Fruit fly (Drosophila melanogaster) whole organism, embryonic: ENCODE measurements around the gene CG31548.

Experiments
- B-H1 ChIP-seq: fragments of 200-800 bp; sonication (Bioruptor generic); IDR thresholded peaks from 3 replicates; pipeline ENCODE4 v1.3.6; 2022; ENCODE audit warnings: missing biosample characterization, missing genetic modification characterization
- BEAF-32 ChIP-seq: fragments of 200-800 bp; sonication (Bioruptor generic); optimal IDR thresholded peaks from 3 replicates; lab custom pipeline; 2017; ENCODE audit warnings: missing biosample characterization, missing genetic modification characterization, mild to moderate bottlenecking, moderate library complexity, missing genetic modification reagents
- Blimp-1 ChIP-seq: fragments of 200-800 bp; sonication (Bioruptor generic); optimal IDR thresholded peaks from 3 replicates; lab custom pipeline; 2018; ENCODE audit warnings: missing biosample characterization, missing genetic modification characterization, mild to moderate bottlenecking, moderate library complexity, missing genetic modification reagents
- CG1024 ChIP-seq: fragments of 200-800 bp; sonication (Bioruptor generic); IDR thresholded peaks from 2 replicates; pipeline ENCODE4 v1.3.6; 2022; ENCODE audit warnings: missing biosample characterization, missing genetic modification characterization
- CG11723 ChIP-seq: fragments of 200-800 bp; sonication (Bioruptor generic); optimal IDR thresholded peaks from 2 replicates; lab custom pipeline; 2017; ENCODE audit warnings: missing biosample characterization, mild to moderate bottlenecking, missing genetic modification characterization
- CG12659 ChIP-seq: fragments of 200-800 bp; sonication (Bioruptor generic); optimal IDR thresholded peaks from 3 replicates; lab custom pipeline; 2017; ENCODE audit warnings: mild to moderate bottlenecking, missing biosample characterization, missing genetic modification reagents, missing genetic modification characterization
- CG13123 ChIP-seq: fragments of 200-800 bp; sonication (Bioruptor generic); optimal IDR thresholded peaks from 2 replicates; lab custom pipeline; 2016; ENCODE audit warnings: missing biosample characterization, missing genetic modification characterization
- CG13624 ChIP-seq: fragments of 200-800 bp; sonication (Bioruptor generic); optimal IDR thresholded peaks from 2 replicates; lab custom pipeline; 2016; ENCODE audit warnings: missing biosample characterization, missing genetic modification characterization
- CG17359 ChIP-seq: fragments of 200-800 bp; sonication (Bioruptor generic); optimal IDR thresholded peaks from 3 replicates; lab custom pipeline; 2018; ENCODE audit warnings: missing biosample characterization, mild to moderate bottlenecking, missing genetic modification characterization, moderate library complexity
- CG17385 ChIP-seq: fragments of 200-800 bp; sonication (Bioruptor generic); optimal IDR thresholded peaks from 3 replicates; lab custom pipeline; 2018; ENCODE audit warnings: missing biosample characterization, mild to moderate bottlenecking, missing genetic modification characterization
- CG17568 ChIP-seq: fragments of 200-800 bp; sonication (Bioruptor generic); optimal IDR thresholded peaks from 2 replicates; lab custom pipeline; 2018; ENCODE audit warnings: missing biosample characterization, mild to moderate bottlenecking, missing genetic modification characterization, moderate library complexity
- CG2199 ChIP-seq: fragments of 200-800 bp; sonication (Bioruptor generic); IDR thresholded peaks from 3 replicates; pipeline ENCODE4 v1.3.6; 2022; ENCODE audit warnings: missing biosample characterization, missing genetic modification characterization
- CG32767 ChIP-seq: fragments of 200-800 bp; sonication (Bioruptor generic); IDR thresholded peaks from 2 replicates; pipeline ENCODE4 v1.3.6; 2022; ENCODE audit warnings: missing biosample characterization, missing genetic modification characterization
- CG4282 ChIP-seq: fragments of 200-800 bp; sonication (Bioruptor generic); optimal IDR thresholded peaks from 2 replicates; lab custom pipeline; 2016; ENCODE audit warnings: missing biosample characterization, missing genetic modification characterization
- CG4404 ChIP-seq: fragments of 200-800 bp; sonication (Bioruptor generic); IDR thresholded peaks from 2 replicates; pipeline ENCODE4 v1.3.6; 2022; ENCODE audit warnings: missing biosample characterization, missing genetic modification characterization
- CG4730 ChIP-seq: fragments of 200-800 bp; sonication (Bioruptor generic); IDR thresholded peaks from 2 replicates; pipeline ENCODE4 v1.3.6; 2022; ENCODE audit warnings: missing biosample characterization, missing genetic modification characterization
- CG6254 ChIP-seq: fragments of 200-800 bp; sonication (Bioruptor generic); optimal IDR thresholded peaks from 3 replicates; lab custom pipeline; 2017; ENCODE audit warnings: mild to moderate bottlenecking, missing biosample characterization, missing genetic modification reagents, missing genetic modification characterization
- CG7928 ChIP-seq: fragments of 200-800 bp; sonication (Bioruptor generic); optimal IDR thresholded peaks from 2 replicates; lab custom pipeline; 2017; ENCODE audit warnings: missing biosample characterization, mild to moderate bottlenecking, missing genetic modification characterization
- CG8089 ChIP-seq: fragments of 200-800 bp; sonication (Bioruptor generic); optimal IDR thresholded peaks from 3 replicates; lab custom pipeline; 2016; ENCODE audit warnings: missing biosample characterization, missing genetic modification characterization
- CG8388 ChIP-seq: fragments of 200-800 bp; sonication (Bioruptor generic); optimal IDR thresholded peaks from 2 replicates; lab custom pipeline; 2019; ENCODE audit warnings: missing biosample characterization, mild to moderate bottlenecking, missing genetic modification characterization, moderate library complexity
- CTCF ChIP-seq: fragments of 200-800 bp; sonication (Bioruptor generic); optimal IDR thresholded peaks from 2 replicates; lab custom pipeline; 2017; ENCODE audit warnings: missing biosample characterization, mild to moderate bottlenecking, missing genetic modification characterization, moderate library complexity
- E2f2 ChIP-seq: fragments of 200-800 bp; sonication (Bioruptor generic); IDR thresholded peaks from 2 replicates; pipeline ENCODE4 v1.3.6; 2022; ENCODE audit warnings: missing biosample characterization, missing genetic modification characterization
- Fer2 ChIP-seq: fragments of 200-800 bp; sonication (Bioruptor generic); optimal IDR thresholded peaks from 2 replicates; lab custom pipeline; 2018; ENCODE audit warnings: missing biosample characterization, mild to moderate bottlenecking, missing genetic modification characterization, moderate library complexity
- HHEX ChIP-seq: fragments of 200-800 bp; sonication (Bioruptor generic); optimal IDR thresholded peaks from 3 replicates; lab custom pipeline; 2017; ENCODE audit warnings: missing biosample characterization, mild to moderate bottlenecking, missing genetic modification characterization, missing genetic modification reagents
- HLHmδ ChIP-seq: fragments of 200-800 bp; sonication (Bioruptor generic); optimal IDR thresholded peaks from 2 replicates; lab custom pipeline; 2018; ENCODE audit warnings: missing biosample characterization, mild to moderate bottlenecking, missing genetic modification characterization, moderate library complexity
- Myb ChIP-seq: fragments of 200-800 bp; sonication (Bioruptor generic); optimal IDR thresholded peaks from 2 replicates; lab custom pipeline; 2016; ENCODE audit warnings: missing biosample characterization, missing genetic modification characterization
- NC2α ChIP-seq: fragments of 200-800 bp; sonication (Bioruptor generic); optimal IDR thresholded peaks from 2 replicates; lab custom pipeline; 2016; ENCODE audit warnings: missing biosample characterization, missing genetic modification characterization
- Nf-YC ChIP-seq: fragments of 200-800 bp; optimal IDR thresholded peaks from 3 replicates; lab custom pipeline; 2019; ENCODE audit warnings: missing biosample characterization, mild to moderate bottlenecking, missing genetic modification characterization, moderate library complexity
- PHDP ChIP-seq: fragments of 200-800 bp; sonication (Bioruptor generic); optimal IDR thresholded peaks from 3 replicates; lab custom pipeline; 2018; ENCODE audit warnings: missing biosample characterization, mild to moderate bottlenecking, missing genetic modification characterization, moderate library complexity
- Sin3A ChIP-seq: fragments of >200 bp; optimal IDR thresholded peaks from 2 replicates; lab custom pipeline; 2018
- Sry-β ChIP-seq: fragments of 200-800 bp; sonication (Bioruptor generic); optimal IDR thresholded peaks from 2 replicates; lab custom pipeline; 2018; ENCODE audit warnings: missing biosample characterization, mild to moderate bottlenecking, missing genetic modification characterization, moderate library complexity
- Taf1 ChIP-seq: fragments of 200-800 bp; sonication (Bioruptor generic); IDR thresholded peaks from 2 replicates; pipeline ENCODE4 v1.3.6; 2022; ENCODE audit warnings: missing biosample characterization, missing genetic modification characterization
- Xrp1 ChIP-seq: fragments of 200-800 bp; sonication (Bioruptor generic); IDR thresholded peaks from 2 replicates; pipeline ENCODE4 v1.3.6; 2022; ENCODE audit warnings: missing biosample characterization, missing genetic modification characterization
- ab ChIP-seq: fragments of 200-800 bp; sonication (Bioruptor generic); optimal IDR thresholded peaks from 2 replicates; lab custom pipeline; 2016; ENCODE audit warnings: missing biosample characterization, missing genetic modification characterization
- ash1 ChIP-seq: fragments of 200-800 bp; sonication (Bioruptor generic); optimal IDR thresholded peaks from 2 replicates; lab custom pipeline; 2018; ENCODE audit warnings: missing biosample characterization, mild to moderate bottlenecking, missing genetic modification characterization
- bsh ChIP-seq, 2 experiments: fragments of 200-800 bp; sonication (Bioruptor generic); optimal IDR thresholded peaks; 2 replicates each; lab custom pipeline; 2017 to 2018; ENCODE audit warnings: mild to moderate bottlenecking in 2 of 2, missing biosample characterization in 2 of 2, missing genetic modification characterization in 2 of 2, moderate library complexity in 1 of 2
- btn ChIP-seq: fragments of 200-800 bp; sonication (Bioruptor generic); optimal IDR thresholded peaks from 2 replicates; lab custom pipeline; 2016; ENCODE audit warnings: missing biosample characterization, missing genetic modification characterization
- caup ChIP-seq: fragments of 200-800 bp; sonication (Bioruptor generic); optimal IDR thresholded peaks from 3 replicates; lab custom pipeline; 2017; ENCODE audit warnings: missing biosample characterization, mild to moderate bottlenecking, missing genetic modification characterization, moderate library complexity; ENCODE audit not compliant: severe bottlenecking
- chm ChIP-seq: fragments of 200-800 bp; sonication (Bioruptor generic); IDR thresholded peaks from 2 replicates; pipeline ENCODE4 v1.3.6; 2022; ENCODE audit warnings: missing biosample characterization, missing genetic modification characterization
- chn ChIP-seq: fragments of 200-800 bp; sonication (Bioruptor generic); optimal IDR thresholded peaks from 2 replicates; lab custom pipeline; 2016; ENCODE audit warnings: missing biosample characterization, missing genetic modification characterization
- dysf ChIP-seq: fragments of 200-800 bp; sonication (Bioruptor generic); IDR thresholded peaks from 3 replicates; pipeline ENCODE4 v1.3.6; 2022; ENCODE audit warnings: missing biosample characterization, missing genetic modification characterization
- emc ChIP-seq: fragments of 200-800 bp; sonication (Bioruptor generic); optimal IDR thresholded peaks from 2 replicates; lab custom pipeline; 2016; ENCODE audit warnings: missing biosample characterization, missing genetic modification characterization
- fd3F ChIP-seq: fragments of 200-800 bp; sonication (Bioruptor generic); optimal IDR thresholded peaks from 2 replicates; lab custom pipeline; 2018; ENCODE audit warnings: missing biosample characterization, mild to moderate bottlenecking, missing genetic modification characterization, moderate library complexity
- grau ChIP-seq: fragments of 200-800 bp; optimal IDR thresholded peaks from 3 replicates; lab custom pipeline; 2019; ENCODE audit warnings: missing biosample characterization, mild to moderate bottlenecking, missing genetic modification characterization, moderate library complexity
- ind ChIP-seq: fragments of 200-800 bp; sonication (Bioruptor generic); optimal IDR thresholded peaks from 3 replicates; lab custom pipeline; 2016; ENCODE audit warnings: missing biosample characterization, missing genetic modification characterization
- run ChIP-seq: fragments of 200-800 bp; sonication (Bioruptor generic); optimal IDR thresholded peaks from 3 replicates; lab custom pipeline; 2018; ENCODE audit warnings: missing biosample characterization, mild to moderate bottlenecking, missing genetic modification characterization
- schlank ChIP-seq: fragments of 200-800 bp; sonication (Bioruptor generic); optimal IDR thresholded peaks from 2 replicates; lab custom pipeline; 2018; ENCODE audit warnings: missing biosample characterization, mild to moderate bottlenecking, missing genetic modification characterization
- shn ChIP-seq: fragments of 200-800 bp; sonication (Bioruptor generic); optimal IDR thresholded peaks from 3 replicates; lab custom pipeline; 2016; ENCODE audit warnings: missing biosample characterization, missing genetic modification characterization
- sr ChIP-seq: fragments of 200-800 bp; sonication (Bioruptor generic); IDR thresholded peaks from 3 replicates; pipeline ENCODE4 v1.3.6; 2022; ENCODE audit warnings: missing biosample characterization, missing genetic modification characterization
- zfh1 ChIP-seq: fragments of 200-800 bp; sonication (Bioruptor generic); IDR thresholded peaks from 3 replicates; pipeline ENCODE4 v1.3.6; 2022; ENCODE audit warnings: missing biosample characterization, missing genetic modification characterization

Gene CG31548

dm6 chr3R:5682921-5683748 lies 46.5 kb upstream of the CG31548 start (continued):
- TF ChIP-seq CG12659 (GFP tag; lab: Kevin White, UChicago) (no peak), shn (GFP tag; lab: Kevin White, UChicago) (no peak), BEAF-32 (GFP tag; lab: Kevin White, UChicago) (no peak), run (tag; lab: Kevin White, UChicago) (no peak), CG11723 (peak; percentile 49), CG2199 (GFP tag; lab: Robert Waterston, UW) (no peak), fd3F (GFP tag; lab: Kevin White, UChicago) (no peak), ind (peak; percentile 36), Blimp-1 (GFP tag; lab: Kevin White, UChicago) (peak; percentile 92), ab (no peak), schlank (tag; lab: Kevin White, UChicago) (no peak), CG7928 (GFP tag; lab: Kevin White, UChicago) (no peak), CG13624 (GFP tag; lab: Kevin White, UChicago) (peak; percentile 17), bsh (GFP tag; optimal IDR thresholded peaks at IDR 0.05; lab: Kevin White, UChicago) (peak; percentile 55 to 88), Nf-YC (no peak), chm (GFP tag; lab: Robert Waterston, UW) (no peak), CG17568 (no peak), CG8388 (GFP tag; lab: Kevin White, UChicago) (peak; percentile 68), CTCF (GFP tag; lab: Kevin White, UChicago) (no peak), Sin3A (lab: Kevin White, UChicago) (no peak), CG17359 (peak; percentile 77), CG6254 (GFP tag; lab: Kevin White, UChicago) (peak; percentile 44), CG4404 (no peak), CG4282 (GFP tag; lab: Kevin White, UChicago) (no peak), B-H1 (GFP tag; lab: Robert Waterston, UW) (peak; percentile 50; the same call in 2 of the 3 replicates), Sry-β (GFP tag; lab: Kevin White, UChicago) (no peak), caup (GFP tag; lab: Kevin White, UChicago) (no peak), Xrp1 (GFP tag; lab: Robert Waterston, UW) (peak; percentile 85), HLHmδ (peak; percentile 7), CG1024 (GFP tag; lab: Robert Waterston, UW) (no peak), CG4730 (GFP tag; lab: Robert Waterston, UW) (0 out of 2 replicates have a peak, but pooled peaks have one; percentile 19), Taf1 (GFP tag; lab: Robert Waterston, UW) (no peak), NC2α (GFP tag; lab: Kevin White, UChicago) (no peak), grau (tag; lab: Kevin White, UChicago) (peak; percentile 98), chn (GFP tag; lab: Kevin White, UChicago) (peak; percentile 33), CG13123 (GFP tag; lab: Kevin White, UChicago) (no peak), Fer2 (tag; lab: Kevin White, UChicago) (no peak), btn (no peak), CG17385 (GFP tag; lab: Kevin White, UChicago) (peak; percentile 58), E2f2 (no peak), Myb (GFP tag; lab: Kevin White, UChicago) (no peak), emc (GFP tag; lab: Kevin White, UChicago) (no peak), HHEX (GFP tag; lab: Kevin White, UChicago) (peak; percentile 43), zfh1 (GFP tag; lab: Robert Waterston, UW) (peak; percentile 76), sr (GFP tag; lab: Robert Waterston, UW) (no peak), CG32767 (peak; percentile 66; the same call in 1 of the 2 replicates), ash1 (GFP tag; lab: Kevin White, UChicago) (no peak), dysf (GFP tag; lab: Robert Waterston, UW) (peak; percentile 61; the same call in 2 of the 3 replicates), CG8089 (no peak), PHDP (tag; lab: Kevin White, UChicago) (no peak)
